Worm (Caenorhabditis elegans) whole organism, young adult: ENCODE data around the gene asp-18.
A peak's percentile ranks its signal among the peaks of the same experiment; 100 is the strongest.

Experiments used
- B0261.1 ChIP-seq: sonication (generic microtip); optimal IDR thresholded peaks from 2 replicates; lab custom pipeline; 2016; ENCODE audit warnings: mild to moderate bottlenecking, missing genetic modification characterization, moderate library complexity, missing compliant biosample characterization
- C06A6.2 ChIP-seq: fragments of 200-800 bp; sonication (Bioruptor generic); conservative IDR thresholded peaks from 2 replicates; pipeline ENCODE4 v1.3.6; 2022; ENCODE audit warnings: missing genetic modification characterization, missing compliant biosample characterization
- F10E7.11 ChIP-seq: sonication (generic microtip); optimal IDR thresholded peaks from 2 replicates; lab custom pipeline; 2017; ENCODE audit warnings: mild to moderate bottlenecking, missing genetic modification characterization, moderate library complexity, missing compliant biosample characterization
- F23B12.7 ChIP-seq: sonication (generic microtip); optimal IDR thresholded peaks from 2 replicates; lab custom pipeline; 2017; ENCODE audit warnings: missing genetic modification characterization, mild to moderate bottlenecking, missing compliant biosample characterization, antibody characterized with exemption, moderate library complexity; ENCODE audit not compliant: insufficient read depth
- F57A8.1 ChIP-seq: fragments of 200-800 bp; sonication (Bioruptor generic); optimal IDR thresholded peaks from 2 replicates; lab custom pipeline; 2018; ENCODE audit warnings: mild to moderate bottlenecking, missing genetic modification characterization, moderate library complexity, missing compliant biosample characterization
- K11D2.4 ChIP-seq: fragments of 200-800 bp; sonication (Bioruptor generic); IDR thresholded peaks from 2 replicates; pipeline ENCODE4 v1.3.6; 2022; ENCODE audit warnings: missing genetic modification reagents, missing genetic modification characterization, missing compliant biosample characterization
- T07F8.4 ChIP-seq: sonication (generic microtip); optimal IDR thresholded peaks from 2 replicates; lab custom pipeline; 2016; ENCODE audit warnings: mild to moderate bottlenecking, missing genetic modification characterization, moderate library complexity, missing compliant biosample characterization
- T26A5.8 ChIP-seq: sonication (generic microtip); optimal IDR thresholded peaks from 2 replicates; lab custom pipeline; 2016; ENCODE audit warnings: missing genetic modification characterization, missing compliant biosample characterization
- aptf-2 ChIP-seq: fragments of 200-800 bp; sonication (Bioruptor generic); conservative IDR thresholded peaks from 2 replicates; pipeline ENCODE4 v1.3.6; 2022; ENCODE audit warnings: missing genetic modification reagents, missing genetic modification characterization, missing compliant biosample characterization
- aptf-3 ChIP-seq: fragments of 200-800 bp; sonication (Bioruptor generic); IDR thresholded peaks from 2 replicates; pipeline ENCODE4 v1.3.6; 2022; ENCODE audit warnings: missing genetic modification characterization, missing compliant biosample characterization
- attf-3 ChIP-seq: fragments of 200-800 bp; sonication (Bioruptor generic); conservative IDR thresholded peaks from 2 replicates; pipeline ENCODE4 v1.3.6; 2022; ENCODE audit warnings: missing genetic modification reagents, missing genetic modification characterization, missing compliant biosample characterization
- bed-2 ChIP-seq: fragments of 200-800 bp; sonication (Bioruptor generic); IDR thresholded peaks from 2 replicates; pipeline ENCODE4 v1.3.6; 2022; ENCODE audit warnings: missing genetic modification reagents, missing genetic modification characterization, missing compliant biosample characterization
- ceh-40 ChIP-seq: fragments of 200-800 bp; sonication (Bioruptor generic); IDR thresholded peaks from 2 replicates; pipeline ENCODE4 v1.3.6; 2022; ENCODE audit warnings: missing genetic modification characterization, missing compliant biosample characterization
- ceh-79 ChIP-seq: sonication (generic microtip); optimal IDR thresholded peaks from 2 replicates; lab custom pipeline; 2017; ENCODE audit warnings: mild to moderate bottlenecking, missing genetic modification characterization, missing compliant biosample characterization
- chd-7 ChIP-seq: sonication (generic microtip); optimal IDR thresholded peaks from 2 replicates; lab custom pipeline; 2016; ENCODE audit warnings: mild to moderate bottlenecking, missing genetic modification characterization, moderate library complexity, missing compliant biosample characterization
- die-1 ChIP-seq: sonication (generic microtip); optimal IDR thresholded peaks from 2 replicates; lab custom pipeline; 2016; ENCODE audit warnings: missing genotype, mild to moderate bottlenecking, missing genetic modification characterization, missing compliant biosample characterization
- dox-1 ChIP-seq: fragments of 200-800 bp; sonication (Bioruptor generic); IDR thresholded peaks from 2 replicates; pipeline ENCODE4 v1.3.6; 2022; ENCODE audit warnings: missing genetic modification reagents, missing genetic modification characterization, missing compliant biosample characterization
- dpl-1 ChIP-seq: fragments of 150-350 bp; optimal IDR thresholded peaks from 2 replicates; lab custom pipeline; 2014; ENCODE audit warnings: missing biosample characterization, missing genetic modification reagents, missing genetic modification characterization
- egrh-3 ChIP-seq: fragments of 200-800 bp; sonication (Bioruptor generic); IDR thresholded peaks from 2 replicates; pipeline ENCODE4 v1.3.6; 2022; ENCODE audit warnings: missing genetic modification reagents, missing genetic modification characterization, missing compliant biosample characterization
- ekl-4 ChIP-seq: fragments of 200-800 bp; sonication (Bioruptor generic); IDR thresholded peaks from 2 replicates; pipeline ENCODE4 v1.3.6; 2022; ENCODE audit warnings: missing genetic modification reagents, missing genetic modification characterization, missing compliant biosample characterization
- gei-17 ChIP-seq: fragments of 200-800 bp; sonication (Bioruptor generic); optimal IDR thresholded peaks from 2 replicates; lab custom pipeline; 2018; ENCODE audit warnings: mild to moderate bottlenecking, missing genetic modification characterization, missing compliant biosample characterization
- lag-1 ChIP-seq: fragments of 200-800 bp; sonication (Bioruptor generic); IDR thresholded peaks from 2 replicates; pipeline ENCODE4 v1.3.6; 2022; ENCODE audit warnings: missing genetic modification reagents, missing genetic modification characterization, missing compliant biosample characterization
- let-526 ChIP-seq: fragments of 200-800 bp; sonication (Bioruptor generic); IDR thresholded peaks from 2 replicates; pipeline ENCODE4 v1.3.6; 2022; ENCODE audit warnings: missing genetic modification reagents, missing genetic modification characterization, missing compliant biosample characterization
- lin-40 ChIP-seq: sonication (generic microtip); optimal IDR thresholded peaks from 2 replicates; lab custom pipeline; 2016; ENCODE audit warnings: missing genetic modification characterization, mild to moderate bottlenecking, missing compliant biosample characterization, missing genotype, missing genetic modification reagents
- lsl-1 ChIP-seq: fragments of 200-800 bp; sonication (Bioruptor generic); optimal IDR thresholded peaks from 2 replicates; lab custom pipeline; 2018; ENCODE audit warnings: mild to moderate bottlenecking, missing genetic modification characterization, moderate library complexity, missing compliant biosample characterization
- nfya-2 ChIP-seq: fragments of 200-800 bp; sonication (Bioruptor generic); IDR thresholded peaks from 2 replicates; pipeline ENCODE4 v1.3.6; 2022; ENCODE audit warnings: missing genetic modification reagents, missing genetic modification characterization, missing compliant biosample characterization
- nhr-120 ChIP-seq: fragments of 200-800 bp; sonication (Bioruptor generic); IDR thresholded peaks from 2 replicates; pipeline ENCODE4 v1.3.6; 2022; ENCODE audit warnings: missing genetic modification characterization, missing compliant biosample characterization
- nhr-80 ChIP-seq: sonication (generic microtip); optimal IDR thresholded peaks from 2 replicates; lab custom pipeline; 2016; ENCODE audit warnings: missing genetic modification characterization, missing compliant biosample characterization
- pha-4 ChIP-seq: fragments of 150-350 bp; sonication (generic microtip); optimal IDR thresholded peaks from 2 replicates; lab custom pipeline; 2014; ENCODE audit warnings: missing biosample characterization, missing genetic modification reagents, missing genetic modification characterization
- rpc-1 ChIP-seq, 2 experiments: fragments of 150-350 bp in 1 of 2; sonication (generic microtip) in 1 of 2; optimal IDR thresholded peaks; 2 replicates each; lab custom pipeline; 2014 to 2018; ENCODE audit warnings: missing biosample characterization in 1 of 2, missing genetic modification characterization in 1 of 2, missing genetic modification reagents in 1 of 2, missing genotype in 1 of 2
- sdz-38 ChIP-seq: sonication (generic microtip); optimal IDR thresholded peaks from 2 replicates; lab custom pipeline; 2016; ENCODE audit warnings: missing genotype, missing genetic modification characterization, missing compliant biosample characterization
- sea-2 ChIP-seq: fragments of 200-800 bp; sonication (Bioruptor generic); IDR thresholded peaks from 2 replicates; pipeline ENCODE4 v1.3.6; 2022; ENCODE audit warnings: missing genetic modification characterization, missing compliant biosample characterization
- snpc-3.4 ChIP-seq: sonication (generic microtip); optimal IDR thresholded peaks from 2 replicates; lab custom pipeline; 2017; ENCODE audit warnings: missing genetic modification characterization, mild to moderate bottlenecking, missing compliant biosample characterization, antibody characterized with exemption, moderate library complexity, missing genotype, missing genetic modification reagents
- snpc-4 ChIP-seq, 5 experiments: fragments of 150-350 bp in 1 of 5; sonication (generic microtip) in 4 of 5; optimal IDR thresholded peaks; 2 replicates each; lab custom pipeline; 2014 to 2018; ENCODE audit warnings: missing genetic modification characterization in 5 of 5, missing biosample characterization in 3 of 5, antibody characterized with exemption in 2 of 5, mild to moderate bottlenecking in 2 of 5, missing compliant biosample characterization in 2 of 5, missing genotype in 2 of 5, moderate library complexity in 2 of 5, missing genetic modification reagents in 1 of 5
- tbx-9 ChIP-seq: sonication (generic microtip); optimal IDR thresholded peaks from 2 replicates; lab custom pipeline; 2016; ENCODE audit warnings: borderline replicate concordance, missing genetic modification characterization, inconsistent platforms, missing compliant biosample characterization
- zfh-2 ChIP-seq: fragments of 200-800 bp; sonication (Bioruptor generic); conservative IDR thresholded peaks from 2 replicates; pipeline ENCODE4 v1.3.6; 2022; ENCODE audit warnings: missing genetic modification reagents, missing genetic modification characterization, missing compliant biosample characterization
- ztf-18 ChIP-seq: sonication (generic microtip); optimal IDR thresholded peaks from 2 replicates; lab custom pipeline; 2016; ENCODE audit warnings: missing genotype, mild to moderate bottlenecking, missing genetic modification characterization, missing compliant biosample characterization
- ztf-3 ChIP-seq: fragments of 200-800 bp; sonication (Bioruptor generic); optimal IDR thresholded peaks from 2 replicates; lab custom pipeline; 2018; ENCODE audit warnings: mild to moderate bottlenecking, missing genetic modification characterization, missing compliant biosample characterization

asp-18 gene

ce11 chrV:18701306-18701705 lies 30.2 kb downstream of the asp-18 start, which contains the start of gene Y69H2.9:
Gene Y69H2.9, plus strand, starts transcription at chrV:18701538.
- TF ChIP-seq ceh-79 (tag; lab: Kevin White, UChicago) (no peak), nhr-80 (peak; percentile 78), sdz-38 (tag; lab: Kevin White, UChicago) (no peak), attf-3 (GFP tag; lab: Robert Waterston, UW) (0 out of 2 replicates have a peak, but pooled peaks have one; percentile 22), C06A6.2 (GFP tag; lab: Robert Waterston, UW) (no peak), aptf-3 (GFP tag; lab: Robert Waterston, UW) (no peak), chd-7 (tag; lab: Kevin White, UChicago) (no peak)

- TF ChIP-seq F23B12.7 (tag; lab: Kevin White, UChicago) (no peak), zfh-2 (GFP tag; lab: Robert Waterston, UW) (peak; percentile 84), dox-1 (GFP tag; lab: Robert Waterston, UW) (no peak), lin-40 (tag; lab: Kevin White, UChicago) (no peak), egrh-3 (no peak; the same call in 1 of the 2 replicates), rpc-1 (optimal IDR thresholded peaks at IDR 0.05; lab: Kevin White, UChicago) (no peak), rpc-1 (tag; optimal IDR thresholded peaks at IDR 0.05; lab: Kevin White, UChicago) (no peak), F10E7.11 (tag; lab: Kevin White, UChicago) (no peak), bed-2 (no peak), nhr-120 (GFP tag; lab: Robert Waterston, UW) (0 out of 2 replicates have a peak, but pooled peaks have one; percentile 37), T07F8.4 (no peak), let-526 (GFP tag; lab: Robert Waterston, UW) (no peak)
Measured at ce11 chrV:18699326-18699725, 32.2 kb downstream of the asp-18 start, which contains the start of gene nhr-241. Gene nhr-241, plus strand, starts transcription at chrV:18699451.

DNA sequence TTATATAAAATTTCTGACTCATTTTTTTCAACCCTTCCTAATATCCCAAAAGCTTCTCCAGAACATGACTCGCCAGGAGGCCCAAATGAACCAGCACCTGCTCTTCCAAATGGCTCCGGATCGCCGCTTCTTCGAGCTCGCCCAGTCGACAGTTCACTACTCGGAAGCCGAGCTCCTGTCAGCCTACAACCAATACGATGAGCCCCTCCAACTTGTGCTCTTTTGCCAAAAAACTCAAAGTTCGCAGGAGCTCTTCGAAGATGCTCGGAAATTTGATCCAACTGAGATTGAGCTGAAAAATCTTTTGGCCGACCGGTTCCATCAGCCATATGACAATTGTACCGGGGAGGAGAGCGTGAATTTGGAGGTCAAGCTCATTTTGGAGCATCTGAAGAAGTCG lies 36.0 kb downstream of the asp-18 start:
- TF ChIP-seq K11D2.4 (GFP tag; lab: Robert Waterston, UW) (no peak), zfh-2 (GFP tag; lab: Robert Waterston, UW) (peak; percentile 71)

DNA sequence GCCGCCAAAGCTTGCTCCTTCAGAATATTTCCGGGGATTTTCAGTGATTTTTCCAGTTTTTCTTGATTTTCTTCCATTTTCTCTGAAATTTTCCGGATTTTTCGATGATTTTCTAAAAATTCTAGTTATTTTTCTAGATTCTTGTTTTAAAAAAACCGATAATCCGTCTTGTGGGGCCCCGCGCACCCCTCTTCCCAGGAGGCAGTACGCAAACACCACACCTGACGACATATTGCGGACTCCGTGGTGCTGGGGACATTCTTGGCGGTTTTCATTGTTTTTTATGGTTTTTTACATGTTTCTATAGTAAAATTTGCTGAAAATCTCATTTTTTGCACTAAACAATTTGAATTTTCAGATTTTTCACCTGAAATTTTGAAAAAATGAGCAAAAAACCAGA lies 41.8 kb downstream of the asp-18 start, which contains the start of the genes ubc-19 and Y69H2.7:
Gene ubc-19, minus strand, starts transcription at position 82 of the 400 bp plus-strand sequence.
Gene Y69H2.7, plus strand, starts transcription at position 309 of the 400 bp plus-strand sequence.
- TF ChIP-seq ekl-4 (GFP tag; lab: Robert Waterston, UW) (no peak), lsl-1 (GFP tag; lab: Kevin White, UChicago) (peak; percentile 28), aptf-2 (peak; percentile 100), ztf-3 (GFP tag; lab: Kevin White, UChicago) (no peak), dpl-1 (GFP tag; lab: Kevin White, UChicago) (peak; percentile 7), T26A5.8 (tag; lab: Kevin White, UChicago) (no peak), die-1 (tag; lab: Kevin White, UChicago) (no peak), gei-17 (no peak), snpc-3.4 (tag; lab: Kevin White, UChicago) (peak; percentile 38), nfya-2 (GFP tag; lab: Robert Waterston, UW) (no peak), C06A6.2 (GFP tag; lab: Robert Waterston, UW) (no peak), B0261.1 (tag; lab: Kevin White, UChicago) (no peak), F57A8.1 (GFP tag; lab: Kevin White, UChicago) (no peak), snpc-4 (GFP tag; optimal IDR thresholded peaks at IDR 0.05; lab: Kevin White, UChicago) (no peak), snpc-4 (tag; optimal IDR thresholded peaks at IDR 0.05; lab: Kevin White, UChicago) (peak in 1 of 4 experiments; percentile 42), ceh-40 (GFP tag; lab: Robert Waterston, UW) (no peak), ztf-18 (tag; lab: Kevin White, UChicago) (peak; percentile 33), sea-2 (no peak), pha-4 (tag; lab: Kevin White, UChicago) (no peak), tbx-9 (tag; lab: Kevin White, UChicago) (no peak), lag-1 (GFP tag; lab: Robert Waterston, UW) (no peak)
